Worm (Caenorhabditis elegans) whole organism, late embryonic: ENCODE data around the gene pnp-1.

ENCODE experiments used
- C38D4.7 ChIP-seq: fragments of 200-800 bp; sonication (Bioruptor generic); optimal IDR thresholded peaks from 2 replicates; lab custom pipeline; 2018; ENCODE audit warnings: mild to moderate bottlenecking, missing genetic modification characterization, moderate library complexity, missing compliant biosample characterization
- T23F11.4 ChIP-seq: fragments of 200-800 bp; sonication (Bioruptor generic); optimal IDR thresholded peaks from 2 replicates; lab custom pipeline; 2018; ENCODE audit warnings: mild to moderate bottlenecking, missing genetic modification characterization, missing compliant biosample characterization
- Y22D7AL.16 ChIP-seq: sonication (generic microtip); optimal IDR thresholded peaks from 2 replicates; lab custom pipeline; 2016; ENCODE audit warnings: missing genetic modification characterization, missing compliant biosample characterization
- ama-1 ChIP-seq: fragments of 150-350 bp; optimal IDR thresholded peaks from 2 replicates; lab custom pipeline; 2014
- ceh-14 ChIP-seq: sonication (generic microtip); optimal IDR thresholded peaks from 2 replicates; lab custom pipeline; 2016; ENCODE audit warnings: missing genotype, missing genetic modification characterization, missing compliant biosample characterization
- ceh-19 ChIP-seq: fragments of 200-800 bp; sonication (Bioruptor generic); optimal IDR thresholded peaks from 2 replicates; lab custom pipeline; 2018; ENCODE audit warnings: mild to moderate bottlenecking, missing genetic modification characterization, missing compliant biosample characterization
- ceh-2 ChIP-seq: sonication (generic microtip); optimal IDR thresholded peaks from 2 replicates; lab custom pipeline; 2016; ENCODE audit warnings: missing genotype, missing genetic modification characterization, missing compliant biosample characterization
- ceh-22 ChIP-seq: sonication (generic microtip); optimal IDR thresholded peaks from 2 replicates; lab custom pipeline; 2017; ENCODE audit warnings: missing biosample characterization, missing genetic modification characterization
- ceh-34 ChIP-seq: sonication (generic microtip); optimal IDR thresholded peaks from 2 replicates; lab custom pipeline; 2016; ENCODE audit warnings: mild to moderate bottlenecking, missing genetic modification characterization, missing compliant biosample characterization
- ceh-48 ChIP-seq: sonication (generic microtip); optimal IDR thresholded peaks from 2 replicates; lab custom pipeline; 2016; ENCODE audit warnings: missing genetic modification characterization, inconsistent platforms, missing compliant biosample characterization
- ceh-9 ChIP-seq: sonication (generic microtip); optimal IDR thresholded peaks from 2 replicates; lab custom pipeline; 2016; ENCODE audit warnings: mild to moderate bottlenecking, missing genetic modification characterization, inconsistent platforms, missing compliant biosample characterization
- dve-1 ChIP-seq: sonication (generic microtip); optimal IDR thresholded peaks from 2 replicates; lab custom pipeline; 2017; ENCODE audit warnings: antibody characterized with exemption, mild to moderate bottlenecking, missing genetic modification characterization, missing compliant biosample characterization
- elt-2 ChIP-seq: sonication (generic microtip); optimal IDR thresholded peaks from 2 replicates; lab custom pipeline; 2016; ENCODE audit warnings: missing genetic modification reagents, missing genetic modification characterization, missing compliant biosample characterization
- elt-4 ChIP-seq: sonication (generic microtip); optimal IDR thresholded peaks from 2 replicates; lab custom pipeline; 2016; ENCODE audit warnings: missing genetic modification characterization, missing compliant biosample characterization
- ets-4 ChIP-seq: sonication (generic microtip); optimal IDR thresholded peaks from 2 replicates; lab custom pipeline; 2016; ENCODE audit warnings: missing genetic modification characterization, missing compliant biosample characterization
- eyg-1 ChIP-seq: sonication (generic microtip); optimal IDR thresholded peaks from 2 replicates; lab custom pipeline; 2016; ENCODE audit warnings: missing genotype, missing genetic modification characterization, missing compliant biosample characterization
- fax-1 ChIP-seq: sonication (generic microtip); optimal IDR thresholded peaks from 2 replicates; lab custom pipeline; 2016; ENCODE audit warnings: missing genotype, missing genetic modification characterization, missing compliant biosample characterization
- fkh-10 ChIP-seq: fragments of 150-350 bp; optimal IDR thresholded peaks from 2 replicates; lab custom pipeline; 2014; ENCODE audit warnings: missing biosample characterization, missing genetic modification reagents, missing genetic modification characterization
- fkh-6 ChIP-seq: sonication (generic microtip); optimal IDR thresholded peaks from 2 replicates; lab custom pipeline; 2016; ENCODE audit warnings: missing genetic modification characterization, missing compliant biosample characterization
- hlh-13 ChIP-seq: fragments of 200-800 bp; sonication (Bioruptor generic); optimal IDR thresholded peaks from 2 replicates; lab custom pipeline; 2018; ENCODE audit warnings: mild to moderate bottlenecking, missing genetic modification characterization, missing compliant biosample characterization
- hlh-6 ChIP-seq: sonication (generic microtip); optimal IDR thresholded peaks from 2 replicates; lab custom pipeline; 2016; ENCODE audit warnings: missing genotype, missing genetic modification characterization, missing compliant biosample characterization
- lim-6 ChIP-seq: sonication (generic microtip); optimal IDR thresholded peaks from 2 replicates; lab custom pipeline; 2016; ENCODE audit warnings: missing genetic modification characterization, missing compliant biosample characterization
- lin-11 ChIP-seq: fragments of 200-800 bp; sonication (Bioruptor generic); optimal IDR thresholded peaks from 2 replicates; lab custom pipeline; 2018; ENCODE audit warnings: mild to moderate bottlenecking, missing genetic modification characterization, missing compliant biosample characterization
- nhr-232 ChIP-seq: sonication (generic microtip); optimal IDR thresholded peaks from 2 replicates; lab custom pipeline; 2016; ENCODE audit warnings: missing genetic modification characterization, missing compliant biosample characterization
- npax-4 ChIP-seq: sonication (generic microtip); optimal IDR thresholded peaks from 2 replicates; lab custom pipeline; 2016; ENCODE audit warnings: missing genetic modification characterization, missing compliant biosample characterization
- pax-1 ChIP-seq: fragments of 150-350 bp; optimal IDR thresholded peaks from 2 replicates; lab custom pipeline; 2014; ENCODE audit warnings: missing biosample characterization, missing genetic modification characterization
- pha-4 ChIP-seq: fragments of 150-350 bp; optimal IDR thresholded peaks from 2 replicates; lab custom pipeline; 2018; ENCODE audit warnings: missing biosample characterization, missing genetic modification reagents, missing genetic modification characterization
- rnt-1 ChIP-seq: sonication (generic microtip); optimal IDR thresholded peaks from 2 replicates; lab custom pipeline; 2016; ENCODE audit warnings: missing genetic modification characterization, missing compliant biosample characterization
- sdc-2 ChIP-seq: sonication (generic microtip); optimal IDR thresholded peaks from 2 replicates; lab custom pipeline; 2016; ENCODE audit warnings: missing genotype, missing genetic modification characterization, missing compliant biosample characterization
- sox-2 ChIP-seq: fragments of 200-800 bp; sonication (Bioruptor generic); IDR thresholded peaks from 2 replicates; pipeline ENCODE4 v1.3.6; 2022; ENCODE audit warnings: missing genetic modification reagents, missing genetic modification characterization, missing compliant biosample characterization
- unc-42 ChIP-seq: sonication (generic microtip); optimal IDR thresholded peaks from 2 replicates; lab custom pipeline; 2016; ENCODE audit warnings: missing genotype, missing genetic modification characterization, missing compliant biosample characterization
- unc-55 ChIP-seq: sonication (generic microtip); optimal IDR thresholded peaks from 2 replicates; lab custom pipeline; 2017; ENCODE audit warnings: missing biosample characterization, missing genetic modification reagents, missing genetic modification characterization
- unc-86 ChIP-seq: sonication (generic microtip); optimal IDR thresholded peaks from 2 replicates; lab custom pipeline; 2016; ENCODE audit warnings: missing genetic modification characterization, missing compliant biosample characterization
- zip-5 ChIP-seq: sonication (generic microtip); optimal IDR thresholded peaks from 2 replicates; lab custom pipeline; 2016; ENCODE audit warnings: missing genetic modification characterization, missing compliant biosample characterization
- ztf-16 ChIP-seq: sonication (generic microtip); optimal IDR thresholded peaks from 2 replicates; lab custom pipeline; 2017; ENCODE audit warnings: missing genetic modification characterization, missing compliant biosample characterization

Gene pnp-1

ce11 chrIV:303264-303663, 5.2 kb upstream of the pnp-1 start:
- no peak for TF ChIP-seq lim-6 (tag; lab: Kevin White, UChicago)
- no peak for TF ChIP-seq fax-1 (tag; lab: Kevin White, UChicago)
- TF ChIP-seq sox-2 (GFP tag; lab: Robert Waterston, UW) = no peak
- TF ChIP-seq, all 69 proteins: peak for 0

- TF ChIP-seq ceh-34 (tag; lab: Kevin White, UChicago) (no peak), elt-4 (tag; lab: Kevin White, UChicago) (no peak), ceh-48 (tag; lab: Kevin White, UChicago) (no peak), fkh-6 (tag; lab: Kevin White, UChicago) (no peak), ceh-14 (tag; lab: Kevin White, UChicago) (no peak), hlh-6 (tag; lab: Kevin White, UChicago) (no peak), pha-4 (tag; lab: Kevin White, UChicago) (no peak)
Measured at ce11 chrIV:302743-303142, 4.6 kb upstream of the pnp-1 start.

- TF ChIP-seq ceh-22 (tag; lab: Kevin White, UChicago) (no peak), fkh-6 (tag; lab: Kevin White, UChicago) (no peak), dve-1 (tag; lab: Kevin White, UChicago) (no peak), zip-5 (tag; lab: Kevin White, UChicago) (no peak), T23F11.4 (no peak), Y22D7AL.16 (tag; lab: Kevin White, UChicago) (no peak), elt-2 (no peak), ceh-19 (GFP tag; lab: Kevin White, UChicago) (no peak), sdc-2 (tag; lab: Kevin White, UChicago) (no peak), unc-42 (no peak), rnt-1 (tag; lab: Kevin White, UChicago) (no peak), ceh-9 (no peak)
Measured at ce11 chrIV:300307-300706, 2.2 kb upstream of the pnp-1 start.

ce11 chrIV:299190-299589, 1.1 kb upstream of the pnp-1 start:
- no peak for TF ChIP-seq lin-11 (tag; lab: Kevin White, UChicago)

- TF ChIP-seq hlh-13 (GFP tag; lab: Kevin White, UChicago) (no peak), ztf-16 (tag; lab: Kevin White, UChicago) (no peak), pax-1 (tag; lab: Kevin White, UChicago) (no peak), elt-2 (peak; percentile 20)
Measured at ce11 chrIV:296849-297248, 1.3 kb downstream of the pnp-1 start.

ce11 chrIV:295734-296201, 2.3 kb downstream of the pnp-1 start:
- no peak for TF ChIP-seq npax-4 (tag; lab: Kevin White, UChicago)
- TF ChIP-seq fkh-10 (GFP tag; lab: Kevin White, UChicago) = no peak
- peak; percentile 80 for TF ChIP-seq elt-2

ce11 chrIV:294737-295136, 3.4 kb downstream of the pnp-1 start:
- TF ChIP-seq ets-4 (no peak), C38D4.7 (no peak), T23F11.4 (no peak), elt-4 (tag; lab: Kevin White, UChicago) (no peak), unc-55 (GFP tag; lab: Kevin White, UChicago) (no peak), lin-11 (tag; lab: Kevin White, UChicago) (no peak), eyg-1 (tag; lab: Kevin White, UChicago) (no peak), ama-1 (lab: Kevin White, UChicago) (no peak), nhr-232 (no peak), unc-86 (tag; lab: Kevin White, UChicago) (no peak), ceh-2 (tag; lab: Kevin White, UChicago) (no peak)
